Fruit fly (Drosophila melanogaster): ENCODE results near the gene CG13711.

dm6 chr3L:4709790-4710189 lies 47.9 kb upstream of the CG13711 start, which contains the start of gene CG13712:
- no peak for TF ChIP-seq corto (GFP tag; optimal IDR thresholded peaks at IDR 0.05)
- no peak for TF ChIP-seq CG3065 (GFP tag; optimal IDR thresholded peaks at IDR 0.05)
- no peak for TF ChIP-seq Lpt (GFP tag; optimal IDR thresholded peaks at IDR 0.05)
- no peak for TF ChIP-seq CG17359 (tag; optimal IDR thresholded peaks at IDR 0.05)
- TF ChIP-seq pnt (GFP tag; optimal IDR thresholded peaks at IDR 0.05): no peak
- no peak for TF ChIP-seq CG1792 (GFP tag; optimal IDR thresholded peaks at IDR 0.05)
- TF ChIP-seq grau (tag; optimal IDR thresholded peaks at IDR 0.05): no peak
- TF ChIP-seq so (GFP tag; IDR thresholded peaks at IDR 0.05): no peak
